Fruit fly (Drosophila melanogaster) whole organism, wandering third instar larva: ENCODE results near the gene gish.
A peak's percentile ranks its signal among the peaks of the same experiment; 100 is the strongest.

Experiments used
- Abd-B ChIP-seq: fragments of >200 bp; optimal IDR thresholded peaks from 2 replicates; lab custom pipeline; 2017; ENCODE audit warnings: missing biosample characterization, missing genetic modification characterization
- CG32264 ChIP-seq: fragments of 200-800 bp; sonication (Bioruptor generic); optimal IDR thresholded peaks from 2 replicates; lab custom pipeline; 2016; ENCODE audit warnings: missing biosample characterization, missing genetic modification characterization
- CG9705 ChIP-seq: fragments of 200-800 bp; sonication (Bioruptor generic); optimal IDR thresholded peaks from 2 replicates; lab custom pipeline; 2018; ENCODE audit warnings: missing biosample characterization, mild to moderate bottlenecking, missing genetic modification characterization
- CrebA ChIP-seq: fragments of 200-800 bp; sonication (Bioruptor generic); optimal IDR thresholded peaks from 2 replicates; lab custom pipeline; 2016; ENCODE audit warnings: missing biosample characterization, mild to moderate bottlenecking, missing genetic modification characterization, borderline replicate concordance
- Dfd ChIP-seq: fragments of >200 bp; optimal IDR thresholded peaks from 2 replicates; lab custom pipeline; 2017; ENCODE audit warnings: missing biosample characterization, missing genetic modification characterization
- Dif ChIP-seq: fragments of 200-275, 200-300 bp; sonication (Bioruptor generic); optimal IDR thresholded peaks from 2 replicates; lab custom pipeline; 2018; ENCODE audit warnings: missing biosample characterization, missing genetic modification characterization; ENCODE audit not compliant: partially characterized antibody
- GATAd ChIP-seq: sonication (Bioruptor generic); optimal IDR thresholded peaks from 2 replicates; lab custom pipeline; 2016; ENCODE audit warnings: missing biosample characterization, missing genetic modification characterization
- HLH106 ChIP-seq: fragments of 200-800 bp; optimal IDR thresholded peaks from 3 replicates; lab custom pipeline; 2019; ENCODE audit warnings: missing biosample characterization, mild to moderate bottlenecking, missing genetic modification characterization, moderate library complexity
- Hnf4 ChIP-seq: fragments of 200-800 bp; sonication (Bioruptor generic); optimal IDR thresholded peaks from 2 replicates; lab custom pipeline; 2016; ENCODE audit warnings: missing biosample characterization, mild to moderate bottlenecking, missing genetic modification characterization
- Hr78 ChIP-seq: fragments of >200 bp; optimal IDR thresholded peaks from 2 replicates; lab custom pipeline; 2017; ENCODE audit warnings: missing biosample characterization, missing genetic modification characterization
- Hr83 ChIP-seq: fragments of 200-300 bp; sonication (Bioruptor generic); optimal IDR thresholded peaks from 2 replicates; lab custom pipeline; 2016; ENCODE audit warnings: missing biosample characterization, mild to moderate bottlenecking, missing genetic modification characterization, moderate library complexity; ENCODE audit not compliant: poor library complexity, severe bottlenecking
- Jra ChIP-seq: sonication (Bioruptor generic); optimal IDR thresholded peaks from 2 replicates; lab custom pipeline; 2016; ENCODE audit warnings: missing biosample characterization, missing genetic modification characterization
- Mio ChIP-seq: sonication (Bioruptor generic); optimal IDR thresholded peaks from 2 replicates; lab custom pipeline; 2016; ENCODE audit warnings: missing biosample characterization, missing genetic modification characterization
- Myc ChIP-seq: fragments of >200 bp; optimal IDR thresholded peaks from 2 replicates; lab custom pipeline; 2017
- N ChIP-seq: fragments of >200 bp; optimal IDR thresholded peaks from 2 replicates; lab custom pipeline; 2018; ENCODE audit warnings: missing biosample characterization, missing external identifiers, missing genetic modification characterization
- OdsH ChIP-seq: fragments of 200-800 bp; sonication (Bioruptor generic); optimal IDR thresholded peaks from 2 replicates; lab custom pipeline; 2016; ENCODE audit warnings: missing biosample characterization, mild to moderate bottlenecking, missing genetic modification characterization
- Rel ChIP-seq, 2 experiments: fragments of 200-800 bp; sonication (Bioruptor generic) in 1 of 2; optimal IDR thresholded peaks; 2 replicates in 1 of 2; 3 replicates in 1 of 2; lab custom pipeline; 2016 to 2019; ENCODE audit warnings: mild to moderate bottlenecking in 2 of 2, missing biosample characterization in 2 of 2, missing genetic modification characterization in 2 of 2, moderate library complexity in 1 of 2
- Vsx2 ChIP-seq: fragments of 200-300, 225-300 bp; sonication (Bioruptor generic); optimal IDR thresholded peaks from 2 replicates; lab custom pipeline; 2018; ENCODE audit warnings: missing biosample characterization, missing genetic modification characterization; ENCODE audit not compliant: partially characterized antibody
- brk ChIP-seq: fragments of 200-800 bp; sonication (Bioruptor generic); optimal IDR thresholded peaks from 2 replicates; lab custom pipeline; 2016; ENCODE audit warnings: missing biosample characterization, mild to moderate bottlenecking, missing genetic modification characterization
- dl ChIP-seq, 2 experiments: fragments of 175-275, 200-275 bp in 1 of 2; fragments of 200-275 bp in 1 of 2; sonication (Bioruptor generic); optimal IDR thresholded peaks; lab custom pipeline; 2018; ENCODE audit warnings: mild to moderate bottlenecking in 2 of 2, missing biosample characterization in 2 of 2, missing genetic modification characterization in 2 of 2, moderate library complexity in 2 of 2; ENCODE audit not compliant: partially characterized antibody in 2 of 2, insufficient read depth in 1 of 2
- dmrt93B ChIP-seq: fragments of 200-800 bp; sonication (Bioruptor generic); optimal IDR thresholded peaks from 2 replicates; lab custom pipeline; 2018; ENCODE audit warnings: missing biosample characterization, mild to moderate bottlenecking, missing genetic modification characterization
- dsf ChIP-seq: sonication (Bioruptor generic); optimal IDR thresholded peaks from 2 replicates; lab custom pipeline; 2016; ENCODE audit warnings: missing biosample characterization, missing genetic modification characterization, borderline replicate concordance
- ey ChIP-seq: fragments of 200-800 bp; sonication (Bioruptor generic); optimal IDR thresholded peaks from 2 replicates; lab custom pipeline; 2016; ENCODE audit warnings: missing biosample characterization, missing genetic modification characterization
- foxo ChIP-seq, 2 experiments: fragments of 200-800 bp; sonication (Bioruptor generic); optimal IDR thresholded peaks; 2 replicates in 1 of 2; 3 replicates in 1 of 2; lab custom pipeline; 2016 to 2017; ENCODE audit warnings: missing biosample characterization in 2 of 2, missing genetic modification characterization in 2 of 2
- jim ChIP-seq: fragments of 175-275, 200-325 bp; sonication (Bioruptor generic); optimal IDR thresholded peaks from 2 replicates; lab custom pipeline; 2016; ENCODE audit warnings: missing biosample characterization, mild to moderate bottlenecking, missing genetic modification characterization
- lola ChIP-seq: fragments of >200 bp; optimal IDR thresholded peaks from 2 replicates; lab custom pipeline; 2017; ENCODE audit warnings: missing biosample characterization, missing genetic modification characterization
- psq ChIP-seq: fragments of 200-800 bp; sonication (Bioruptor generic); optimal IDR thresholded peaks from 3 replicates; lab custom pipeline; 2017; ENCODE audit warnings: missing biosample characterization, mild to moderate bottlenecking, missing genetic modification characterization, moderate library complexity
- usp ChIP-seq: fragments of >200 bp; optimal IDR thresholded peaks from 2 replicates; lab custom pipeline; 2017; ENCODE audit warnings: missing biosample characterization, missing genetic modification characterization
- woc ChIP-seq: sonication (Bioruptor generic); optimal IDR thresholded peaks from 2 replicates; lab custom pipeline; 2016; ENCODE audit warnings: missing biosample characterization, mild to moderate bottlenecking, missing genetic modification characterization

The gish gene

DNA sequence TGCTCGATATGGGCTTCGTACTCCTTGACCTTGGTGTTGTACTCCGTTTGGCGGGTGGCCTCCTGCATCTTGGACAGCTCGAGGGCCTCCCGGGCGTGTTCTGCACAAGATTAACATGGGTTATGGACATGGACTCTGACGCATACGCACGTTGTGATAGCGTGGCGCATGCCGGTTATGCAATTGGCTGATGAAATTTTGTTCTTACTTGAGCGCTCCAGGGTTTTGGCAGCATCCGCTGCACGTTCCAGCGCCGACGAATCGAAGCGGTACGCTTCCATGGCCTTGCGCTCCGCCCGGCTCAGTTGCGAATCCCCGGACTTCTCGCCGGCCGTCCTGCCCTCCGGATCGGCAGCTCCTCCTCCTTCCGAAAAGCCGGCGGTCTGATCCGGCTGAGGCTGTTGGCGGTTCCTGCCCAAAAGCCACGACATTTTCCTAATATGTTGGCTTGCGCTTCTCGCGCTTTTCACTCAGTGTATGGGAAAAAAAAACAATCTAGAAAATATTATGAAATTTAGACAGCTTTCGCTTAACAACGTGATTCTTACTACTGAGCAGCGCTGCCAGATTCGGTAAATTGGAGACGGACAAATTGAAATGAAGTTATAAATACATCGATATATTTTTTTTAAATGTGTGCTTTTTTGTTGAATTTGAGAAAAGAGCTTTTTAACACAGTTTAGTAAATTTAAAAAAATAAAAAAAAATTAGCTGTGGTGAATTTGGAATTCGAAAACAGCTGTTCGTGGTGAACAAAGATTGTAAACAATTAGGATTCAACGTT lies 8.5 kb upstream of the gish start, which contains the start of the genes bor and asun:
TSS of gene bor (minus strand) at position 594 of the 784 bp plus-strand sequence.
TSS of gene asun (plus strand) at position 750 of the 784 bp plus-strand sequence.
- TF ChIP-seq Myc (lab: Kevin White, UChicago) (peak; percentile 31), CG9705 (GFP tag; lab: Kevin White, UChicago) (no peak), Hr83 (GFP tag; lab: Kevin White, UChicago) (peak; percentile 51), ey (peak; percentile 8), foxo (GFP tag; optimal IDR thresholded peaks at IDR 0.05; lab: Kevin White, UChicago) (peak in 1 of 2 experiments; percentile 48), dsf (GFP tag; lab: Kevin White, UChicago) (no peak), Hnf4 (no peak)

DNA sequence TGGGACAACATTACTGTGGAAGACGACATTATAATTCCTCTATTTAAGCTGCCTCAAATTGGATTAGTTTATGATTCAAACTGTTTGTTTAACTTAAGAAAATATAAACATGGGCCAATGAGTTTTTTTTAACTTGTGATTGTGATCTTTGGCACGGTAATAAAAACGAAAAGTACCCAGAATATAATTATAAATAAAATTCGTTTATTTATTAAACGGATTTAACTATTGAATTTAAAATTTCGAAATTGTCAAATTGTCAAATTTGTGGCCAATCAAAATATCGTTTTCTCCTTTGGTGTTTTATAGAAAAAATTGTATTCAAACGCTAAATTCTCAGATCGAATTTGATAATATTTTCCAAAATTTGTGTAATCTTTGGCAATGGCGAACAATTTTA lies 5.5 kb upstream of the gish start, which contains the start of gene Mst89B:
TSS of gene Mst89B (plus strand) at position 301 of the 400 bp plus-strand sequence.
- TF ChIP-seq brk (GFP tag; lab: Kevin White, UChicago) (no peak), dsf (GFP tag; lab: Kevin White, UChicago) (no peak), Dfd (GFP tag; lab: Kevin White, UChicago) (no peak), CG9705 (GFP tag; lab: Kevin White, UChicago) (no peak), Abd-B (GFP tag; lab: Kevin White, UChicago) (no peak)

dm6 chr3R:16272754-16273502 lies 676 bp downstream of the gish start:
- TF ChIP-seq foxo (GFP tag; optimal IDR thresholded peaks at IDR 0.05; lab: Kevin White, UChicago) (no peak), Hnf4 (no peak), HLH106 (tag; lab: Kevin White, UChicago) (no peak), dmrt93B (no peak), N (GFP tag; lab: Kevin White, UChicago) (no peak), CG9705 (GFP tag; lab: Kevin White, UChicago) (no peak), CrebA (no peak), CG32264 (GFP tag; lab: Kevin White, UChicago) (no peak), Vsx2 (GFP tag; lab: Kevin White, UChicago) (peak; percentile 69), GATAd (no peak), woc (GFP tag; lab: Kevin White, UChicago) (no peak), Hr83 (GFP tag; lab: Kevin White, UChicago) (no peak), psq (GFP tag; lab: Kevin White, UChicago) (peak; percentile 48), Jra (no peak), lola (no peak), dsf (GFP tag; lab: Kevin White, UChicago) (no peak), Myc (lab: Kevin White, UChicago) (no peak), Dfd (GFP tag; lab: Kevin White, UChicago) (no peak), OdsH (GFP tag; lab: Kevin White, UChicago) (no peak), Mio (GFP tag; lab: Kevin White, UChicago) (no peak), jim (GFP tag; lab: Kevin White, UChicago) (no peak), dl (GFP tag; optimal IDR thresholded peaks at IDR 0.05; lab: Kevin White, UChicago; ENCODE audit: insufficient read depth in 1 of 2, partially characterized antibody in 2 of 2) (no peak), Abd-B (GFP tag; lab: Kevin White, UChicago) (no peak), Hr78 (GFP tag; lab: Kevin White, UChicago) (no peak), usp (GFP tag; lab: Kevin White, UChicago) (no peak), Dif (GFP tag; lab: Kevin White, UChicago) (no peak), Rel (GFP tag; optimal IDR thresholded peaks at IDR 0.05; lab: Kevin White, UChicago) (no peak), Rel (tag; optimal IDR thresholded peaks at IDR 0.05; lab: Kevin White, UChicago) (peak; percentile 13)
